Fruit fly (Drosophila melanogaster) whole organism, embryonic: ENCODE measurements around the gene Kat60.
A peak's percentile ranks its signal among the peaks of the same experiment; 100 is the strongest.

ENCODE experiments used
- Abd-B ChIP-seq: fragments of 200-800 bp; sonication (Bioruptor generic); optimal IDR thresholded peaks from 2 replicates; lab custom pipeline; 2018; ENCODE audit warnings: missing biosample characterization, mild to moderate bottlenecking, missing genetic modification characterization, moderate library complexity
- Antp ChIP-seq: fragments of 200-800 bp; sonication (Bioruptor generic); optimal IDR thresholded peaks from 3 replicates; lab custom pipeline; 2016; ENCODE audit warnings: missing biosample characterization, missing genetic modification characterization
- CG10147 ChIP-seq: fragments of 200-800 bp; sonication (Bioruptor generic); optimal IDR thresholded peaks from 2 replicates; lab custom pipeline; 2019; ENCODE audit warnings: missing biosample characterization, mild to moderate bottlenecking, missing genetic modification characterization, moderate library complexity
- CG10366 ChIP-seq: fragments of 200-800 bp; sonication (Bioruptor generic); IDR thresholded peaks from 2 replicates; pipeline ENCODE4 v1.3.6; 2022; ENCODE audit warnings: missing biosample characterization, missing genetic modification characterization
- CG14014 ChIP-seq: fragments of 200-800 bp; sonication (Bioruptor generic); IDR thresholded peaks from 2 replicates; pipeline ENCODE4 v1.3.6; 2022; ENCODE audit warnings: missing biosample characterization, missing genetic modification characterization
- CG2889 ChIP-seq: fragments of 200-800 bp; sonication (Bioruptor generic); IDR thresholded peaks from 3 replicates; pipeline ENCODE4 v1.3.6; 2022; ENCODE audit warnings: missing biosample characterization, missing genetic modification characterization
- CG3065 ChIP-seq: fragments of 200-800 bp; sonication (Bioruptor generic); optimal IDR thresholded peaks from 2 replicates; lab custom pipeline; 2016; ENCODE audit warnings: missing biosample characterization, missing genetic modification characterization
- CG34224 ChIP-seq: fragments of 200-800 bp; sonication (Bioruptor generic); IDR thresholded peaks from 3 replicates; pipeline ENCODE4 v1.3.6; 2022; ENCODE audit warnings: missing biosample characterization, missing genetic modification characterization; ENCODE audit not compliant: partially characterized antibody
- CG42726 ChIP-seq: fragments of 200-800 bp; sonication (Bioruptor generic); IDR thresholded peaks from 2 replicates; pipeline ENCODE4 v1.3.6; 2022; ENCODE audit warnings: missing biosample characterization, missing genetic modification characterization; ENCODE audit not compliant: partially characterized antibody
- CG4730 ChIP-seq: fragments of 200-800 bp; sonication (Bioruptor generic); IDR thresholded peaks from 2 replicates; pipeline ENCODE4 v1.3.6; 2022; ENCODE audit warnings: missing biosample characterization, missing genetic modification characterization
- CG5245 ChIP-seq: fragments of 200-800 bp; sonication (Bioruptor generic); optimal IDR thresholded peaks from 3 replicates; lab custom pipeline; 2016; ENCODE audit warnings: missing biosample characterization, missing genetic modification characterization
- CG6175 ChIP-seq: fragments of 200-800 bp; sonication (Bioruptor generic); IDR thresholded peaks from 3 replicates; pipeline ENCODE4 v1.3.6; 2022; ENCODE audit warnings: missing biosample characterization, missing genetic modification characterization
- CG7745 ChIP-seq: fragments of 200-800 bp; sonication (Bioruptor generic); optimal IDR thresholded peaks from 2 replicates; lab custom pipeline; 2018; ENCODE audit warnings: missing biosample characterization, mild to moderate bottlenecking, missing genetic modification characterization, moderate library complexity
- CG7963 ChIP-seq: fragments of 200-800 bp; sonication (Bioruptor generic); IDR thresholded peaks from 3 replicates; pipeline ENCODE4 v1.3.6; 2022; ENCODE audit warnings: missing biosample characterization, missing genetic modification characterization; ENCODE audit not compliant: partially characterized antibody
- CG9727 ChIP-seq: fragments of 200-800 bp; sonication (Bioruptor generic); optimal IDR thresholded peaks from 3 replicates; lab custom pipeline; 2017; ENCODE audit warnings: missing biosample characterization, mild to moderate bottlenecking, missing genetic modification characterization
- CG9797 ChIP-seq: fragments of 200-800 bp; sonication (Bioruptor generic); optimal IDR thresholded peaks from 3 replicates; lab custom pipeline; 2018; ENCODE audit warnings: missing biosample characterization, mild to moderate bottlenecking, missing genetic modification characterization
- CHES-1-like ChIP-seq: fragments of 200-800 bp; sonication (Bioruptor generic); optimal IDR thresholded peaks from 2 replicates; lab custom pipeline; 2016; ENCODE audit warnings: missing biosample characterization, missing genetic modification characterization
- Ets97D ChIP-seq: fragments of 200-800 bp; sonication (Bioruptor generic); optimal IDR thresholded peaks from 3 replicates; lab custom pipeline; 2016; ENCODE audit warnings: missing biosample characterization, missing genetic modification characterization
- Hmx ChIP-seq: fragments of 200-800 bp; sonication (Bioruptor generic); optimal IDR thresholded peaks from 2 replicates; lab custom pipeline; 2016; ENCODE audit warnings: missing biosample characterization, missing genetic modification characterization
- Sox100B ChIP-seq: fragments of 200-800 bp; sonication (Bioruptor generic); optimal IDR thresholded peaks from 3 replicates; lab custom pipeline; 2018; ENCODE audit warnings: missing biosample characterization, mild to moderate bottlenecking, missing genetic modification characterization
- Taf1 ChIP-seq: fragments of 200-800 bp; sonication (Bioruptor generic); IDR thresholded peaks from 2 replicates; pipeline ENCODE4 v1.3.6; 2022; ENCODE audit warnings: missing biosample characterization, missing genetic modification characterization
- Usf ChIP-seq: fragments of 200-800 bp; sonication (Bioruptor generic); optimal IDR thresholded peaks from 2 replicates; lab custom pipeline; 2017; ENCODE audit warnings: missing genotype, missing biosample characterization, missing genetic modification characterization
- YL-1 ChIP-seq: fragments of 200-800 bp; sonication (Bioruptor generic); optimal IDR thresholded peaks from 3 replicates; lab custom pipeline; 2017; ENCODE audit warnings: missing biosample characterization, mild to moderate bottlenecking, missing genetic modification characterization
- ab ChIP-seq: fragments of 200-800 bp; sonication (Bioruptor generic); optimal IDR thresholded peaks from 2 replicates; lab custom pipeline; 2016; ENCODE audit warnings: missing biosample characterization, missing genetic modification characterization
- abd-A ChIP-seq: fragments of 200-800 bp; sonication (Bioruptor generic); optimal IDR thresholded peaks from 3 replicates; lab custom pipeline; 2019; ENCODE audit warnings: missing biosample characterization, mild to moderate bottlenecking, missing genetic modification characterization, moderate library complexity
- ap ChIP-seq: fragments of 200-800 bp; sonication (Bioruptor generic); IDR thresholded peaks from 2 replicates; pipeline ENCODE4 v1.3.6; 2022; ENCODE audit warnings: missing biosample characterization, missing genetic modification characterization
- cad ChIP-seq: fragments of >200 bp; optimal IDR thresholded peaks from 2 replicates; lab custom pipeline; 2017; ENCODE audit warnings: missing biosample characterization, missing genetic modification characterization
- cas ChIP-seq: fragments of 200-800 bp; sonication (Bioruptor generic); IDR thresholded peaks from 2 replicates; pipeline ENCODE4 v1.3.6; 2022; ENCODE audit warnings: missing biosample characterization, missing genetic modification characterization
- crp ChIP-seq, 2 experiments: fragments of 200-800 bp; sonication (Bioruptor generic); optimal IDR thresholded peaks; 2 replicates in 1 of 2; 3 replicates in 1 of 2; lab custom pipeline; 2017; ENCODE audit warnings: missing biosample characterization in 2 of 2, missing genetic modification characterization in 2 of 2, mild to moderate bottlenecking in 1 of 2, moderate library complexity in 1 of 2
- disco-r ChIP-seq: fragments of 200-800 bp; sonication (Bioruptor generic); optimal IDR thresholded peaks from 2 replicates; lab custom pipeline; 2016; ENCODE audit warnings: missing biosample characterization, missing genetic modification characterization
- dysf ChIP-seq: fragments of 200-800 bp; sonication (Bioruptor generic); IDR thresholded peaks from 3 replicates; pipeline ENCODE4 v1.3.6; 2022; ENCODE audit warnings: missing biosample characterization, missing genetic modification characterization
- fru ChIP-seq: fragments of >200 bp; optimal IDR thresholded peaks from 2 replicates; lab custom pipeline; 2017
- grn ChIP-seq: fragments of 200-800 bp; sonication (Bioruptor generic); optimal IDR thresholded peaks from 3 replicates; lab custom pipeline; 2017; ENCODE audit warnings: missing biosample characterization, missing genetic modification characterization
- hth ChIP-seq: fragments of >200 bp; optimal IDR thresholded peaks from 2 replicates; lab custom pipeline; 2017; ENCODE audit warnings: inconsistent platforms
- insv ChIP-seq, 2 experiments: fragments of 200-800 bp; sonication (Bioruptor generic); optimal IDR thresholded peaks; 3 replicates each; lab custom pipeline; 2016 to 2018; ENCODE audit warnings: missing biosample characterization in 2 of 2, missing genetic modification characterization in 2 of 2
- jumu ChIP-seq: fragments of 200-800 bp; sonication (Bioruptor generic); optimal IDR thresholded peaks from 3 replicates; lab custom pipeline; 2016; ENCODE audit warnings: missing biosample characterization, missing genetic modification characterization
- klu ChIP-seq: fragments of 200-800 bp; sonication (Bioruptor generic); IDR thresholded peaks from 2 replicates; pipeline ENCODE4 v1.3.6; 2022; ENCODE audit warnings: missing biosample characterization, missing genetic modification characterization
- lab ChIP-seq: fragments of 200-800 bp; sonication (Bioruptor generic); optimal IDR thresholded peaks from 3 replicates; lab custom pipeline; 2017; ENCODE audit warnings: missing biosample characterization, missing genetic modification characterization, mild to moderate bottlenecking, moderate library complexity, missing genetic modification reagents
- lmd ChIP-seq: fragments of 200-800 bp; sonication (Bioruptor generic); IDR thresholded peaks from 2 replicates; pipeline ENCODE4 v1.3.6; 2022; ENCODE audit warnings: missing biosample characterization, missing genetic modification characterization
- lov ChIP-seq, 2 experiments: fragments of 200-800 bp in 1 of 2; fragments of >200 bp in 1 of 2; sonication (Bioruptor generic) in 1 of 2; IDR thresholded peaks in 1 of 2; optimal IDR thresholded peaks in 1 of 2; 2 replicates in 1 of 2; 3 replicates in 1 of 2; pipeline versions ENCODE4 v1.3.6 to Lab custom; 2017 to 2022; ENCODE audit warnings: missing biosample characterization in 1 of 2, missing genetic modification characterization in 1 of 2
- nerfin-2 ChIP-seq: fragments of 200-800 bp; sonication (Bioruptor generic); IDR thresholded peaks from 2 replicates; pipeline ENCODE4 v1.3.6; 2022; ENCODE audit warnings: missing biosample characterization, missing genetic modification characterization; ENCODE audit not compliant: partially characterized antibody
- org-1 ChIP-seq: fragments of 200-800 bp; sonication (Bioruptor generic); optimal IDR thresholded peaks from 2 replicates; lab custom pipeline; 2017; ENCODE audit warnings: missing biosample characterization, missing genetic modification characterization
- pb ChIP-seq: fragments of 200-800 bp; sonication (Bioruptor generic); optimal IDR thresholded peaks from 3 replicates; lab custom pipeline; 2016; ENCODE audit warnings: missing biosample characterization, missing genetic modification characterization
- phol ChIP-seq: fragments of 200-800 bp; sonication (Bioruptor generic); optimal IDR thresholded peaks from 3 replicates; lab custom pipeline; 2018; ENCODE audit warnings: missing biosample characterization, mild to moderate bottlenecking, missing genetic modification characterization, moderate library complexity
- pros ChIP-seq: fragments of 200-800 bp; sonication (Bioruptor generic); optimal IDR thresholded peaks from 3 replicates; lab custom pipeline; 2019; ENCODE audit warnings: missing biosample characterization, mild to moderate bottlenecking, missing genetic modification characterization, moderate library complexity
- sob ChIP-seq: fragments of 200-800 bp; sonication (Bioruptor generic); IDR thresholded peaks from 2 replicates; pipeline ENCODE4 v1.3.6; 2022; ENCODE audit warnings: missing biosample characterization, missing genetic modification characterization
- sqz ChIP-seq: fragments of 200-800 bp; sonication (Bioruptor generic); optimal IDR thresholded peaks from 3 replicates; lab custom pipeline; 2018; ENCODE audit warnings: missing biosample characterization, mild to moderate bottlenecking, missing genetic modification characterization
- tap ChIP-seq: fragments of 200-800 bp; optimal IDR thresholded peaks from 3 replicates; lab custom pipeline; 2019; ENCODE audit warnings: missing biosample characterization, mild to moderate bottlenecking, missing genetic modification characterization, moderate library complexity
- trem ChIP-seq: fragments of 200-800 bp; optimal IDR thresholded peaks from 3 replicates; lab custom pipeline; 2019; ENCODE audit warnings: missing biosample characterization, mild to moderate bottlenecking, missing genetic modification characterization, moderate library complexity
- vnd ChIP-seq: fragments of 200-800 bp; sonication (Bioruptor generic); IDR thresholded peaks from 3 replicates; pipeline ENCODE4 v1.3.6; 2022; ENCODE audit warnings: missing biosample characterization, missing genetic modification characterization; ENCODE audit not compliant: partially characterized antibody

Gene Kat60

dm6 chr3R:5256462-5257146 lies 24.6 kb upstream of the Kat60 start, which contains the start of the genes Enoph and Hph (continued):
- TF ChIP-seq lov (optimal IDR thresholded peaks at IDR 0.05; lab: Kevin White, UChicago) (no peak), lov (GFP tag; IDR thresholded peaks at IDR 0.05; lab: Robert Waterston, UW) (no peak), CG34224 (GFP tag; lab: Robert Waterston, UW) (peak; percentile 77), CG42726 (GFP tag; lab: Robert Waterston, UW) (0 out of 2 replicates have a peak, but pooled peaks have one; percentile 41), crp (GFP tag; optimal IDR thresholded peaks at IDR 0.05; lab: Kevin White, UChicago) (peak in 1 of 2 experiments; percentile 55), pb (GFP tag; lab: Kevin White, UChicago) (no peak), grn (GFP tag; lab: Kevin White, UChicago) (no peak), jumu (GFP tag; lab: Kevin White, UChicago) (peak; percentile 62), Hmx (GFP tag; lab: Kevin White, UChicago) (no peak), pros (no peak), fru (lab: Kevin White, UChicago) (no peak), CG3065 (GFP tag; lab: Kevin White, UChicago) (peak; percentile 15), vnd (peak; percentile 80), CG10147 (GFP tag; lab: Kevin White, UChicago) (peak; percentile 79), ap (GFP tag; lab: Robert Waterston, UW) (peak; percentile 47; the same call in 1 of the 2 replicates), dysf (GFP tag; lab: Robert Waterston, UW) (peak; percentile 73), klu (peak; percentile 59), lab (peak; percentile 62), CG9727 (GFP tag; lab: Kevin White, UChicago) (peak; percentile 67), disco-r (no peak), phol (tag; lab: Kevin White, UChicago) (peak; percentile 72), CG9797 (GFP tag; lab: Kevin White, UChicago) (peak; percentile 35), CG4730 (GFP tag; lab: Robert Waterston, UW) (no peak), Taf1 (GFP tag; lab: Robert Waterston, UW) (no peak), sob (0 out of 2 replicates have a peak, but pooled peaks have one; percentile 42), tap (tag; lab: Kevin White, UChicago) (peak; percentile 53), hth (lab: Kevin White, UChicago) (no peak), Abd-B (GFP tag; lab: Kevin White, UChicago) (peak; percentile 79), abd-A (peak; percentile 54), YL-1 (GFP tag; lab: Kevin White, UChicago) (peak; percentile 15), Ets97D (peak; percentile 62), CG5245 (GFP tag; lab: Kevin White, UChicago) (peak; percentile 38), cas (GFP tag; lab: Robert Waterston, UW) (no peak), lmd (GFP tag; lab: Robert Waterston, UW) (peak; percentile 67), org-1 (no peak), CG14014 (GFP tag; lab: Robert Waterston, UW) (no peak), insv (GFP tag; optimal IDR thresholded peaks at IDR 0.05; lab: Kevin White, UChicago) (peak in 1 of 2 experiments; percentile 30), Usf (peak; percentile 11), sqz (GFP tag; lab: Kevin White, UChicago) (no peak), CG7963 (GFP tag; lab: Robert Waterston, UW) (peak; percentile 58; the same call in 2 of the 3 replicates), CG6175 (GFP tag; lab: Robert Waterston, UW) (no peak), Sox100B (GFP tag; lab: Kevin White, UChicago) (peak; percentile 69), trem (tag; lab: Kevin White, UChicago) (peak; percentile 71), CG10366 (peak; percentile 46), CG7745 (tag; lab: Kevin White, UChicago) (no peak), CHES-1-like (GFP tag; lab: Kevin White, UChicago) (peak; percentile 68), ab (GFP tag; lab: Kevin White, UChicago) (no peak), cad (no peak), Antp (GFP tag; lab: Kevin White, UChicago) (peak; percentile 62), CG2889 (no peak), nerfin-2 (peak; percentile 68)
